Worm (Caenorhabditis elegans): ENCODE measurements around the gene Y26E6A.3.

Gene Y26E6A.3

DNA sequence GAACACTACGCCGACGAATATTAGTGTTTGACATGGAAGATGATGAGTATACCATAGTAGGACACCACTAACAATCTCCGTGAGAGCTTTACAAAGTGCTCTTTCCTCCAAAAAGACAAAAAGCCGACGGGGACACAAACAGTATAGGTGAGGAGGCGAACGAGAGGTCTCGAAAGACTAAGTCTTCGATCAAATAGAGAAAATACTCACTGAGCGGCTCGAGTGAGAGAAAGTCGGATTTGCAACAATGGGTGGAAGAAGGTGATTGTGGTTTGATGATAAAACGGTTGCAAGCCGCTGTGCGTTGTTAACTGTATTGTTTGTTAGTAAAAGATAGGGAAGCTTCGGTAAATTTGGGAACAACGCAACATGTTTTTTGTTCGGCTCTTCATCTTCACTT lies 27.1 kb downstream of the Y26E6A.3 start, which contains the start of gene hlb-1:
hlb-1 (minus strand) TSS at position 101 of the 400 bp plus-strand sequence.
- TF ChIP-seq sem-2 (GFP tag; optimal IDR thresholded peaks at IDR 0.05), result no peak
- no peak for TF ChIP-seq elt-3 (tag; optimal IDR thresholded peaks at IDR 0.05)
- TF ChIP-seq ceh-43 (GFP tag; optimal IDR thresholded peaks at IDR 0.05), result no peak
- TF ChIP-seq bed-3 (GFP tag; optimal IDR thresholded peaks at IDR 0.05), result no peak
- no peak for TF ChIP-seq nhr-2 (tag; optimal IDR thresholded peaks at IDR 0.05)
- no peak for TF ChIP-seq mls-2 (tag; optimal IDR thresholded peaks at IDR 0.05)
- no peak for TF ChIP-seq hlh-1 (tag; optimal IDR thresholded peaks at IDR 0.05)
- no peak for TF ChIP-seq lin-13 (tag; optimal IDR thresholded peaks at IDR 0.05)
- TF ChIP-seq drap-1 (GFP tag; optimal IDR thresholded peaks at IDR 0.05), result no peak
- no peak for TF ChIP-seq unc-120 (tag; optimal IDR thresholded peaks at IDR 0.05; ENCODE audit: poor library complexity, severe bottlenecking)
- no peak for TF ChIP-seq nhr-12 (tag; optimal IDR thresholded peaks at IDR 0.05)
- TF ChIP-seq mep-1 (tag; optimal IDR thresholded peaks at IDR 0.05), result no peak
- TF ChIP-seq ceh-83 (GFP tag; optimal IDR thresholded peaks at IDR 0.05), result no peak
- TF ChIP-seq lin-32 (GFP tag; optimal IDR thresholded peaks at IDR 0.05), result no peak

DNA sequence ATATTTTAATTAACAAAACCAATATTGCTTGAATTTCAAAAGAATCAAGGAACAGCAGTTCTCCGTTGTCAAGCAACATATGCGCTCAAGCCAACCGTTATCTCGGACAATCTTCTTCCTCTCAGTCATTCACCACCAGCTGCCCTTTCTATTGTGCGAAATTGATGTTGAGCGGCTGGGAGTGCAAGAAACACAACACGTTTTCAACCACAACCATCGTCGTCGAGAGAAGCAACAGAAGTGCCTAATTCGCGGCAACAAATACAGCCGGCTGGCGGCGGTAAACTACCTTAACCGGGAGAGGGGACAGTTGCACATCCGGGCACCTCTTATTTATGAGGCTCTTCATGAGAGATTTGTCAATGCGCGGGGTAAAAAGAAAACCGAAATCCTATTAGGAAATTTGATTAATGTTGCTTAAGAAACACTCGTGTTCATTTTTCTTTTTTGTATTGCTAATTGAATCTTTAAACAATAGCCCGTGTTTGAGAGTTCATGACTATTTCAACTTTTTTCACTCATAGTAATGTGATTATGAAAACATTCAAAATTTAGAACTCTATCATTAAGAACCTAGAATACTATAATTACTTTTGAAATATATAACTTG lies 27.9 kb downstream of the Y26E6A.3 start:
- TF ChIP-seq nhr-28 (tag; optimal IDR thresholded peaks at IDR 0.05) (no peak), pha-4 (tag; optimal IDR thresholded peaks at IDR 0.05) (no peak), lin-32 (GFP tag; optimal IDR thresholded peaks at IDR 0.05) (peak; percentile 68), cnd-1 (tag; optimal IDR thresholded peaks at IDR 0.05) (peak; percentile 59), unc-62 (GFP tag; optimal IDR thresholded peaks at IDR 0.05) (no peak), ham-2 (GFP tag; optimal IDR thresholded peaks at IDR 0.05) (no peak), hlh-1 (tag; optimal IDR thresholded peaks at IDR 0.05) (peak; percentile 20), unc-39 (tag; optimal IDR thresholded peaks at IDR 0.05) (no peak), nhr-76 (tag; optimal IDR thresholded peaks at IDR 0.05) (no peak), bed-3 (GFP tag; optimal IDR thresholded peaks at IDR 0.05) (no peak), lin-13 (tag; optimal IDR thresholded peaks at IDR 0.05) (no peak), drap-1 (GFP tag; optimal IDR thresholded peaks at IDR 0.05) (no peak), snpc-4 (tag; optimal IDR thresholded peaks at IDR 0.05) (no peak), elt-1 (tag; optimal IDR thresholded peaks at IDR 0.05; ENCODE audit: borderline replicate concordance, insufficient read depth) (peak; percentile 24), zip-8 (tag; optimal IDR thresholded peaks at IDR 0.05) (no peak), blmp-1 (tag; optimal IDR thresholded peaks at IDR 0.05) (no peak), nhr-12 (tag; optimal IDR thresholded peaks at IDR 0.05) (no peak), flh-1 (GFP tag; optimal IDR thresholded peaks at IDR 0.05) (no peak), ceh-43 (GFP tag; optimal IDR thresholded peaks at IDR 0.05) (no peak), ces-1 (GFP tag; optimal IDR thresholded peaks at IDR 0.05) (peak; percentile 92), ceh-83 (GFP tag; optimal IDR thresholded peaks at IDR 0.05) (no peak), lsy-2 (tag; optimal IDR thresholded peaks at IDR 0.05) (no peak), ceh-39 (tag; optimal IDR thresholded peaks at IDR 0.05) (no peak), tbx-8 (GFP tag; optimal IDR thresholded peaks at IDR 0.05) (no peak), sem-2 (GFP tag; optimal IDR thresholded peaks at IDR 0.05) (no peak), mep-1 (tag; optimal IDR thresholded peaks at IDR 0.05) (no peak), M03D4.4 (tag; optimal IDR thresholded peaks at IDR 0.05) (no peak)

DNA sequence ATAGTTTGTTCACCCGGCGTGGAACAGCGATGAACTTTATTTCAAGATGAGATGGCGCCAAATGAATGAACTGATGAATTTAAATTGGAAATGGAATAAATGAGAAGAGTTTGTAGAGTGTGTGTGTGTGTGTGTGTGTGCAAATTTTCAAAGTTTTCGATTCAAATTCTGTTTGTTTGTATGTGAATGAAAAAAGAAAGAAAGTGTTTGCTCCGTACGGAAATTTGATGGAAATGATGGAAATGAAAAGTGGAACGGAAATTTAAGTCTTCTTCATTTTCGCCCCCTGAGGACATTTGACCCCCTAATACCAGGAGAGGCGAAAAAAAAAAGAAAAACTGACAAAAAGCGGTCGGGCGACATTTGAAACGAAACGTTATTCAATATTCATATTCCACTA lies 31.7 kb downstream of the Y26E6A.3 start:
- TF ChIP-seq nhr-28 (tag; optimal IDR thresholded peaks at IDR 0.05), result no peak
- no peak for TF ChIP-seq mls-2 (tag; optimal IDR thresholded peaks at IDR 0.05)
- TF ChIP-seq nhr-76 (tag; optimal IDR thresholded peaks at IDR 0.05), result no peak
- no peak for TF ChIP-seq ztf-11 (tag; optimal IDR thresholded peaks at IDR 0.05)
- TF ChIP-seq unc-39 (tag; optimal IDR thresholded peaks at IDR 0.05), result no peak
- no peak for TF ChIP-seq ceh-83 (GFP tag; optimal IDR thresholded peaks at IDR 0.05)
- TF ChIP-seq lsy-2 (tag; optimal IDR thresholded peaks at IDR 0.05), result no peak
- TF ChIP-seq pha-4 (tag; optimal IDR thresholded peaks at IDR 0.05), result no peak
- no peak for TF ChIP-seq sem-2 (GFP tag; optimal IDR thresholded peaks at IDR 0.05)
- no peak for TF ChIP-seq unc-62 (GFP tag; optimal IDR thresholded peaks at IDR 0.05)
- no peak for TF ChIP-seq ham-2 (GFP tag; optimal IDR thresholded peaks at IDR 0.05)
- no peak for TF ChIP-seq bed-3 (GFP tag; optimal IDR thresholded peaks at IDR 0.05)
- no peak for TF ChIP-seq nhr-2 (tag; optimal IDR thresholded peaks at IDR 0.05)
- no peak for TF ChIP-seq tbx-8 (GFP tag; optimal IDR thresholded peaks at IDR 0.05)
- TF ChIP-seq ceh-43 (GFP tag; optimal IDR thresholded peaks at IDR 0.05), result no peak
- TF ChIP-seq elt-1 (tag; optimal IDR thresholded peaks at IDR 0.05; ENCODE audit: borderline replicate concordance, insufficient read depth), result no peak
- no peak for TF ChIP-seq ceh-39 (tag; optimal IDR thresholded peaks at IDR 0.05)
- no peak for TF ChIP-seq mep-1 (tag; optimal IDR thresholded peaks at IDR 0.05)

DNA sequence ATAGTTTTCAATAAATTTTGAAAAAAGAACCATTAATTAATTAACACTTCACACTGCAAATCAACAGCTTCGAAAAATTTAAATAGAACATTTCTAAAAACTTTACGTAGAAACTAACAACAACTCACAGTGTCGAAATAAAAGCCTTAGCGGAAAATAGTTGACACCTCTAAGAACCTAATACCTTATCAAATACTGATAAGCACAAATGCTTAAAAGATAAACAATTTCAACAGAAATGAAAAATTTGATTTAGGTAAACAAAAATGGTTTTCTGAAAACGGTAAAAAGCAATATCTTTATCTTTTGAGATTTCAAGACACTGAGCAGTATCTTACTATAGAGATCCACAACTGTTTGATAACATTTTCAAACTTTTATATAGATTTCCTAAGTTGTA lies 32.9 kb downstream of the Y26E6A.3 start:
- no peak for TF ChIP-seq elt-1 (tag; optimal IDR thresholded peaks at IDR 0.05; ENCODE audit: borderline replicate concordance, insufficient read depth)
- TF ChIP-seq ceh-83 (GFP tag; optimal IDR thresholded peaks at IDR 0.05), result no peak
- TF ChIP-seq ceh-43 (GFP tag; optimal IDR thresholded peaks at IDR 0.05), result no peak
- no peak for TF ChIP-seq hlh-1 (tag; optimal IDR thresholded peaks at IDR 0.05)
- no peak for TF ChIP-seq ceh-39 (tag; optimal IDR thresholded peaks at IDR 0.05)
- no peak for TF ChIP-seq ham-2 (GFP tag; optimal IDR thresholded peaks at IDR 0.05)
- TF ChIP-seq mep-1 (tag; optimal IDR thresholded peaks at IDR 0.05), result no peak
- no peak for TF ChIP-seq ztf-11 (tag; optimal IDR thresholded peaks at IDR 0.05)
- TF ChIP-seq nhr-12 (tag; optimal IDR thresholded peaks at IDR 0.05), result no peak
- no peak for TF ChIP-seq bed-3 (GFP tag; optimal IDR thresholded peaks at IDR 0.05)
- no peak for TF ChIP-seq M03D4.4 (tag; optimal IDR thresholded peaks at IDR 0.05)
- TF ChIP-seq sem-2 (GFP tag; optimal IDR thresholded peaks at IDR 0.05), result no peak
- TF ChIP-seq mls-2 (tag; optimal IDR thresholded peaks at IDR 0.05), result no peak
- TF ChIP-seq nhr-28 (tag; optimal IDR thresholded peaks at IDR 0.05), result no peak
- no peak for TF ChIP-seq lin-32 (GFP tag; optimal IDR thresholded peaks at IDR 0.05)
- TF ChIP-seq flh-1 (GFP tag; optimal IDR thresholded peaks at IDR 0.05), result no peak
- TF ChIP-seq lsy-2 (tag; optimal IDR thresholded peaks at IDR 0.05), result no peak
